Fruit fly (Drosophila melanogaster) whole organism, prepupa: ENCODE results near the gene CG34177.

Experiments used
- Blimp-1 ChIP-seq: fragments of 200-800 bp; sonication (Bioruptor generic); optimal IDR thresholded peaks from 3 replicates; lab custom pipeline; 2017; ENCODE audit warnings: missing biosample characterization, missing genetic modification characterization, mild to moderate bottlenecking, moderate library complexity, missing genetic modification reagents
- CG10631 ChIP-seq: fragments of 200-800 bp; sonication (Bioruptor generic); optimal IDR thresholded peaks from 2 replicates; lab custom pipeline; 2016; ENCODE audit warnings: missing biosample characterization, missing genetic modification characterization
- CG10669 ChIP-seq: fragments of 200-800 bp; sonication (Bioruptor generic); optimal IDR thresholded peaks from 3 replicates; lab custom pipeline; 2018; ENCODE audit warnings: missing biosample characterization, mild to moderate bottlenecking, missing genetic modification characterization, moderate library complexity
- CG11762 ChIP-seq: fragments of 200-800 bp; sonication (Bioruptor generic); optimal IDR thresholded peaks from 3 replicates; lab custom pipeline; 2016; ENCODE audit warnings: missing biosample characterization, missing genetic modification characterization; ENCODE audit not compliant: insufficient read depth
- CG1621 ChIP-seq: fragments of 200-800 bp; sonication (Bioruptor generic); optimal IDR thresholded peaks from 3 replicates; lab custom pipeline; 2018; ENCODE audit warnings: missing biosample characterization, mild to moderate bottlenecking, missing genetic modification characterization
- CG16779 ChIP-seq: fragments of 200-800 bp; sonication (Bioruptor generic); optimal IDR thresholded peaks from 3 replicates; lab custom pipeline; 2017; ENCODE audit warnings: missing biosample characterization, mild to moderate bottlenecking, missing genetic modification characterization
- CG31627 ChIP-seq: fragments of 200-800 bp; sonication (Bioruptor generic); optimal IDR thresholded peaks from 3 replicates; lab custom pipeline; 2016; ENCODE audit warnings: missing biosample characterization, missing genetic modification characterization
- CG32006 ChIP-seq: fragments of 200-800 bp; sonication (Bioruptor generic); optimal IDR thresholded peaks from 3 replicates; lab custom pipeline; 2017; ENCODE audit warnings: missing biosample characterization, mild to moderate bottlenecking, missing genetic modification characterization
- CG34406 ChIP-seq: fragments of 200-800 bp; sonication (Bioruptor generic); optimal IDR thresholded peaks from 3 replicates; lab custom pipeline; 2016; ENCODE audit warnings: missing biosample characterization, missing genetic modification characterization
- CG3919 ChIP-seq: fragments of 200-800 bp; sonication (Bioruptor generic); optimal IDR thresholded peaks from 3 replicates; lab custom pipeline; 2016; ENCODE audit warnings: missing biosample characterization, missing genetic modification characterization
- CG6163 ChIP-seq: fragments of 200-800 bp; sonication (Bioruptor generic); IDR thresholded peaks from 3 replicates; pipeline ENCODE4 v1.3.6; 2022; ENCODE audit warnings: missing biosample characterization, missing genetic modification characterization
- CG8119 ChIP-seq: fragments of 200-800 bp; sonication (Bioruptor generic); IDR thresholded peaks from 3 replicates; pipeline ENCODE4 v1.3.6; 2022; ENCODE audit warnings: missing biosample characterization, missing genetic modification characterization
- Eip75B ChIP-seq: fragments of 200-800 bp; sonication (Bioruptor generic); optimal IDR thresholded peaks from 3 replicates; lab custom pipeline; 2016; ENCODE audit warnings: missing biosample characterization, missing genetic modification characterization
- Eip78C ChIP-seq: fragments of 200-800 bp; sonication (Bioruptor generic); peaks from one replicate; lab custom pipeline; 2016; ENCODE audit warnings: missing biosample characterization, missing genetic modification characterization
- Gug ChIP-seq: fragments of 200-800 bp; sonication (Bioruptor generic); IDR thresholded peaks from 2 replicates; pipeline ENCODE4 v1.3.6; 2022; ENCODE audit warnings: missing biosample characterization, missing genetic modification characterization
- Lpt ChIP-seq: fragments of 200-800 bp; sonication (Bioruptor generic); optimal IDR thresholded peaks from 3 replicates; lab custom pipeline; 2016; ENCODE audit warnings: missing biosample characterization, missing genetic modification characterization
- Met ChIP-seq: fragments of 200-800 bp; sonication (Bioruptor generic); optimal IDR thresholded peaks from 3 replicates; lab custom pipeline; 2016; ENCODE audit warnings: missing biosample characterization, missing genetic modification characterization
- Smox ChIP-seq: fragments of 200-800 bp; sonication (Bioruptor generic); optimal IDR thresholded peaks from 3 replicates; lab custom pipeline; 2016; ENCODE audit warnings: missing biosample characterization, missing genetic modification characterization
- Sox102F ChIP-seq: fragments of 200-800 bp; sonication (Bioruptor generic); optimal IDR thresholded peaks from 2 replicates; lab custom pipeline; 2016; ENCODE audit warnings: missing biosample characterization, mild to moderate bottlenecking, missing genetic modification characterization
- Sox15 ChIP-seq: fragments of 200-800 bp; sonication (Bioruptor generic); optimal IDR thresholded peaks from 3 replicates; lab custom pipeline; 2016; ENCODE audit warnings: missing biosample characterization, missing genetic modification characterization
- achi ChIP-seq: fragments of 200-800 bp; sonication (Bioruptor generic); optimal IDR thresholded peaks from 3 replicates; lab custom pipeline; 2016; ENCODE audit warnings: missing biosample characterization, missing genetic modification characterization
- cyc ChIP-seq: fragments of 200-800 bp; sonication (Bioruptor generic); optimal IDR thresholded peaks from 3 replicates; lab custom pipeline; 2016; ENCODE audit warnings: missing biosample characterization, missing genetic modification characterization
- dac ChIP-seq: fragments of 200-800 bp; sonication (Bioruptor generic); optimal IDR thresholded peaks from 2 replicates; lab custom pipeline; 2017; ENCODE audit warnings: missing biosample characterization, mild to moderate bottlenecking, missing genetic modification characterization
- eg ChIP-seq: fragments of 200-800 bp; sonication (Bioruptor generic); IDR thresholded peaks from 3 replicates; pipeline ENCODE4 v1.3.6; 2022; ENCODE audit warnings: missing biosample characterization, missing genetic modification characterization
- esn ChIP-seq: fragments of 200-800 bp; sonication (Bioruptor generic); optimal IDR thresholded peaks from 2 replicates; lab custom pipeline; 2016; ENCODE audit warnings: missing biosample characterization, mild to moderate bottlenecking, missing genetic modification characterization, moderate library complexity
- fkh ChIP-seq: fragments of 200-800 bp; sonication (Bioruptor generic); optimal IDR thresholded peaks from 3 replicates; lab custom pipeline; 2017; ENCODE audit warnings: missing biosample characterization, mild to moderate bottlenecking, missing genetic modification characterization, moderate library complexity
- net ChIP-seq: fragments of 200-800 bp; sonication (Bioruptor generic); optimal IDR thresholded peaks from 3 replicates; lab custom pipeline; 2016; ENCODE audit warnings: missing biosample characterization, missing genetic modification characterization
- pdm3 ChIP-seq: fragments of 200-800 bp; sonication (Bioruptor generic); optimal IDR thresholded peaks from 3 replicates; lab custom pipeline; 2016; ENCODE audit warnings: missing biosample characterization, missing genetic modification characterization
- salr ChIP-seq, 2 experiments: fragments of 200-800 bp; sonication (Bioruptor generic); optimal IDR thresholded peaks; 3 replicates each; lab custom pipeline; 2016 to 2018; ENCODE audit warnings: missing biosample characterization in 2 of 2, missing genetic modification characterization in 2 of 2, mild to moderate bottlenecking in 1 of 2
- spab ChIP-seq: fragments of 200-800 bp; sonication (Bioruptor generic); optimal IDR thresholded peaks from 2 replicates; lab custom pipeline; 2017; ENCODE audit warnings: missing biosample characterization, mild to moderate bottlenecking, missing genetic modification characterization, missing genetic modification reagents
- ss ChIP-seq, 2 experiments: fragments of 200-800 bp; sonication (Bioruptor generic); optimal IDR thresholded peaks; 2 replicates in 1 of 2; 3 replicates in 1 of 2; lab custom pipeline; 2017 to 2018; ENCODE audit warnings: mild to moderate bottlenecking in 2 of 2, missing biosample characterization in 2 of 2, missing genetic modification characterization in 2 of 2, moderate library complexity in 1 of 2
- svp ChIP-seq: fragments of 200-800 bp; sonication (Bioruptor generic); peaks from one replicate; lab custom pipeline; 2016; ENCODE audit warnings: missing biosample characterization, missing genetic modification characterization
- topi ChIP-seq: fragments of 200-800 bp; sonication (Bioruptor generic); optimal IDR thresholded peaks from 3 replicates; lab custom pipeline; 2016; ENCODE audit warnings: missing biosample characterization, missing genetic modification characterization
- vri ChIP-seq: fragments of 200-800 bp; sonication (Bioruptor generic); optimal IDR thresholded peaks from 3 replicates; lab custom pipeline; 2016; ENCODE audit warnings: missing biosample characterization, mild to moderate bottlenecking, missing genetic modification characterization

CG34177 gene

DNA sequence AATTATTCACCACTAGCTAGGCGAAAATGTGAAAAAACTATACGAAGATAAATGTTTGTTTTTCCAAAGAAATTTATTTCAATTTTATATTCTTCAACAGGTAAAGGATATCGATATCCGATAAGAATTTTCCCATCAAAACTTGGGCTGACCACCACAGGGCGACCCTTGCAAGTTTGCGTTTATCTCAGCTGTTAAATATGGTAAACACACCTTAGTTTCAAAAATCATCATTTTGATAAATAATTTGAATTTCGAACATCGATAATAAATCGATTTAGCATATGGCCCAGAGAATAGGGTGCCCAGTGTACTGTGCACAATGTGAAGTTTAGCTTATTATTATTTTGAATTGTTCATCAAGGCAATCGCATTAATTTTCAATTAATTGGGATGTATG is 29.6 kb downstream of the CG34177 start, which contains the start of the genes CG15443 and Paris:
TSS of gene CG15443 (minus strand) at position 125 of the 400 bp plus-strand sequence.
TSS of gene Paris (plus strand) at position 289 of the 400 bp plus-strand sequence.
- TF ChIP-seq Sox15 (GFP tag; lab: Kevin White, UChicago) (no peak), fkh (GFP tag; lab: Kevin White, UChicago) (peak; percentile 36), spab (GFP tag; lab: Kevin White, UChicago) (no peak), esn (GFP tag; lab: Kevin White, UChicago) (no peak), salr (GFP tag; optimal IDR thresholded peaks at IDR 0.05; lab: Kevin White, UChicago) (no peak), Eip78C (peak; percentile 32), CG16779 (no peak), Lpt (GFP tag; lab: Kevin White, UChicago) (no peak), cyc (no peak), dac (no peak), CG32006 (no peak), pdm3 (GFP tag; lab: Kevin White, UChicago) (no peak)

DNA sequence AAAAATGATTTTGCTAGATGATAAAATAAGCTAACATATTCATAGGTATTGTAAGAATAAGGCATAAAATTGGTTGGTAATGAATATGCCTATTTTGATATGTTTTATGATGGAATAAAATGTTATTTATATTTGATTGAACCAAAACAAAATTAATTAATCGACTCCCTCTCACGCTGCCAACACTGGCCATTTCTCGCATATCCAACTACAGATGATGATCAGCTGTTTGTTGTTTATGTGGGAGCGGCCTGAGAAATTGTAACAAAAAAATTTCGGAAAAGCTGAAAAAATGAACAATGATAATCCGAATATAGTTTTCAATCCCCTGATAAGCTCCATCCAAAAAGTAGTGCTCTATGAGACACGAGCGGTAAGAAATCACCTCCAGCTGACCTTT is 31.2 kb downstream of the CG34177 start, which contains the start of gene FIG4:
TSS of gene FIG4 (plus strand) at position 229 of the 400 bp plus-strand sequence.
- TF ChIP-seq esn (GFP tag; lab: Kevin White, UChicago) (peak; percentile 16), salr (GFP tag; optimal IDR thresholded peaks at IDR 0.05; lab: Kevin White, UChicago) (no peak), fkh (GFP tag; lab: Kevin White, UChicago) (no peak), Met (GFP tag; lab: Kevin White, UChicago) (no peak), CG10631 (no peak), CG10669 (GFP tag; lab: Kevin White, UChicago) (no peak), Sox102F (GFP tag; lab: Kevin White, UChicago) (peak; percentile 36), CG8119 (GFP tag; lab: Robert Waterston, UW) (no peak), cyc (no peak)

DNA sequence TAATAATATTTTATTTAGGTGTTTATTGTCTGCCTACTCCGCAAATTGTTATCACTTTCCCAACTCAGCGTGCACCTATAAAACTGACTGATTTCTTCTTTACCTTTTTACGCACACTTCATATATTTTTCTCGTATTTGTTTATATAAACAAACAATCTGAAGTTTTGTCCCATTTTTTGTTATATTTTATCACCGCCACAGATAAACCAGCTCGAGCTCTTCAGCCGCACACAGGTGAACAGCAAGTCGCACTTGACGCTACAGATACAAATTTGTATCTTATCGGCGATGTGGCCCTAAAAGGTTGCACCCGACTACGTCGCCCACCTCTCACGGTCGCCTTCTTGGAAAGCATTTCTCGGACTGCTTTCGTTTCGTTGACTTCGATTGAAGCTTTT is 41.7 kb downstream of the CG34177 start:
- TF ChIP-seq fkh (GFP tag; lab: Kevin White, UChicago) (peak; percentile 46), svp (no peak)

DNA sequence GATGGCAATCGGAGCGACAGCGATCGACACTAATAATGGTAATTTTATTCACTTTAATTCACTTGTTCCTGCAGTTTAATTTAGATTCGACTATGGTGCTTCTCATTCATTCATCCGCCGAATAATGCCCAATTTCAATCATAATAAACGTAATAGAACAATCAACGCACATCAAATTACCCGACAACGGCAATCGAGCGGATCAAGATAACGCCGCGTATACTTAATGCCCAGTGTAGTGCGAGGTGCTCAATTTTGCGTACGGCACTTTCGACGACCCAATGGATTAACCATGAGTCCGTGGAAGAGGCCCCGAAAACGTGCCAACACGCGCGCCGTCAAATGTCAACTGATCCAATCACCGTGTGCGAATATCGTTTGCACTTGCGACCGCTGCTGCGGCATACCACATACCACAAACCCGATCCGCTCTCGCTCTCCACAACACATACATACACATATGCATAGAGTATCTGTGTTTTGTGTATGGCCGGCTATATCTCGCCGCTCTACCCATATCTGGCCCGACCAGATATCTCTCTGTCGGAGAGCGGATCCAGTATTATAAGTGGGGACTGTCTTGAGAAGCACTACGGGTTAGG is 43.1 kb downstream of the CG34177 start, which contains the start of gene ine:
TSS of gene ine (minus strand) at position 351 of the 602 bp plus-strand sequence.
- no peak for TF ChIP-seq Smox (GFP tag; lab: Kevin White, UChicago)
- peak; percentile 55; the same call in 1 of the 3 replicates for TF ChIP-seq CG6163 (GFP tag; lab: Robert Waterston, UW)
- no peak for TF ChIP-seq topi (GFP tag; lab: Kevin White, UChicago)
- peak; percentile 55 for TF ChIP-seq Eip78C
- no peak for TF ChIP-seq salr (GFP tag; optimal IDR thresholded peaks at IDR 0.05; lab: Kevin White, UChicago)
- TF ChIP-seq eg (GFP tag; lab: Robert Waterston, UW), result peak; percentile 50; the same call in 1 of the 3 replicates
- TF ChIP-seq CG16779, result peak; percentile 25
- no peak for TF ChIP-seq Blimp-1 (GFP tag; lab: Kevin White, UChicago)
- no peak for TF ChIP-seq CG31627 (GFP tag; lab: Kevin White, UChicago)
- no peak for TF ChIP-seq CG11762 (GFP tag; lab: Kevin White, UChicago)
- no peak for TF ChIP-seq CG32006
- TF ChIP-seq CG1621 (tag; lab: Kevin White, UChicago), result peak; percentile 42
- TF ChIP-seq Gug (GFP tag; lab: Robert Waterston, UW), result no peak
- no peak for TF ChIP-seq net (GFP tag; lab: Kevin White, UChicago)
- no peak for TF ChIP-seq Eip75B (GFP tag; lab: Kevin White, UChicago)

DNA sequence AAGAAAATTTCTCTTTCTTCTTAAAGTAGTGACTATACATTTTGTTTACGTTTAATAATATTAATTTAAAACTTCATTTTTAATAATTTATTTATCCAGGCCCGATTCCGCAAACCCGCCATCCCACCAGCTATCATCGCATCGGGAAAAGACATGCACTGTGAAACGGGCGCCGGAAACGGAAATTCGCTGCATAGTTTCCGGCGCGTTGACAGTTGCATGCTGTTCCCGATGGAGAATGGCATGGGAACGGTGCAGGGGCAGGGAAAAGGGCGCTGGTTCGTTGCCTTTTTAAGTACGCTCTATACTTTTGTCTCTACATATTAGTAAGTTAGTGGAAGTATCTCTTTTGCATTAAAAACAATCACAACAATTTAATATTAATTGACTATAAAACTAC is 44.3 kb downstream of the CG34177 start:
- no peak for TF ChIP-seq ss (GFP tag; optimal IDR thresholded peaks at IDR 0.05; lab: Kevin White, UChicago)
- no peak for TF ChIP-seq Smox (GFP tag; lab: Kevin White, UChicago)
- peak; percentile 57 for TF ChIP-seq Eip78C
- peak; percentile 26 for TF ChIP-seq CG3919 (GFP tag; lab: Kevin White, UChicago)
- no peak for TF ChIP-seq CG10669 (GFP tag; lab: Kevin White, UChicago)
- no peak for TF ChIP-seq vri (GFP tag; lab: Kevin White, UChicago)
- peak; percentile 22; the same call in 1 of the 3 replicates for TF ChIP-seq eg (GFP tag; lab: Robert Waterston, UW)
- peak; percentile 37 for TF ChIP-seq achi (GFP tag; lab: Kevin White, UChicago)
- no peak for TF ChIP-seq CG34406
